Fruit fly (Drosophila melanogaster) whole organism, wandering third instar larva: ENCODE measurements around the gene Ak1.

ENCODE experiments used
- CrebA ChIP-seq: fragments of 200-800 bp; sonication (Bioruptor generic); optimal IDR thresholded peaks from 2 replicates; lab custom pipeline; 2016; ENCODE audit warnings: missing biosample characterization, mild to moderate bottlenecking, missing genetic modification characterization, borderline replicate concordance
- Hnf4 ChIP-seq: fragments of 200-800 bp; sonication (Bioruptor generic); optimal IDR thresholded peaks from 2 replicates; lab custom pipeline; 2016; ENCODE audit warnings: missing biosample characterization, mild to moderate bottlenecking, missing genetic modification characterization
- jim ChIP-seq: fragments of 175-275, 200-325 bp; sonication (Bioruptor generic); optimal IDR thresholded peaks from 2 replicates; lab custom pipeline; 2016; ENCODE audit warnings: missing biosample characterization, mild to moderate bottlenecking, missing genetic modification characterization

- no peak for TF ChIP-seq jim (GFP tag; lab: Kevin White, UChicago)
- TF ChIP-seq CrebA = no peak
- TF ChIP-seq Hnf4 (GFP tag; lab: Kevin White, UChicago) = no peak
Observed at dm6 chr3L:12188518-12188917, 15.4 kb downstream of the Ak1 start, which contains the start of gene Est-6.
